Worm (Caenorhabditis elegans): ENCODE measurements around the gene col-8.

Gene col-8

DNA sequence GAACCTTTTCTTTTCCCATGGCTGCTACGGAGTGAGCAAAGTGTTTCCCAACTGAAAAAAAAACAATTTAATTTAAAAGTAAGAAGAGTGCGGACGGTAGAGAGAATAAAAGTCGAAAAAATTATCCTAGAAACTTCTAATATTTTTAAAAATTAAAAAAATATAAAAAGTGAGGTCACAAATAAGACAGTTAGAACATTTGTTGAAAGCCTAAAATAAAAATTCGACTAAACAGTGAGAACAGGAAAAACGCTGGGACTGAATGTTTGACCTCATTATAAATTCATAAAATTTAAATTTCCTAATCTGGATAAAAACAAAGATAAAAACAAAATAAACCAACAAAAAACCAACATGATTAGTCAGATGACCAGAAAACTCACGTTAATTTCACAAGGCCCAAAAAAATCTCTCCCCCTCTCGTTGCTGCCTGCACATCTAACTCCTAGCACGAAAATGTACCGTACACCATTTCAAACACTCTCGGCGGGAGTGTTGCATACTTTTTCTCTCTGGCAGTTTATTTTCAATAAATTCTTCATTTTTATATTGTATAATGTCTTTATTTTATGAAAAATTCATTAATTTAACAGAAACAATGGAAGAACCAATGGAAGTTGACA is 48.6 kb downstream of the col-8 start, which contains the start of the genes eef-1A.1 and rfc-4 (continued):
- TF ChIP-seq unc-130 (tag; optimal IDR thresholded peaks at IDR 0.05) (peak; percentile 95), zip-4 (GFP tag; optimal IDR thresholded peaks at IDR 0.05) (peak; percentile 86), fkh-10 (GFP tag; optimal IDR thresholded peaks at IDR 0.05) (peak; percentile 92), lir-3 (tag; optimal IDR thresholded peaks at IDR 0.05; ENCODE audit: poor library complexity) (peak; percentile 91), elt-3 (tag; optimal IDR thresholded peaks at IDR 0.05) (peak; percentile 80 to 100 (median 92)), fos-1 (tag; optimal IDR thresholded peaks at IDR 0.05) (peak; percentile 95), unc-62 (GFP tag; optimal IDR thresholded peaks at IDR 0.05) (peak; percentile 53), mep-1 (tag; optimal IDR thresholded peaks at IDR 0.05) (peak; percentile 99), zag-1 (tag; optimal IDR thresholded peaks at IDR 0.05) (peak; percentile 81), ces-1 (GFP tag; optimal IDR thresholded peaks at IDR 0.05) (no peak), efl-1 (optimal IDR thresholded peaks at IDR 0.05) (peak; percentile 98), efl-1 (GFP tag; optimal IDR thresholded peaks at IDR 0.05 in 1 of 2) (peak; percentile 94 to 99), F16B12.6 (tag; optimal IDR thresholded peaks at IDR 0.05) (peak; percentile 77), skn-1 (tag; optimal IDR thresholded peaks at IDR 0.05) (peak; percentile 98), ceh-82 (tag; optimal IDR thresholded peaks at IDR 0.05) (peak; percentile 94 to 98 (median 96)), blmp-1 (tag; optimal IDR thresholded peaks at IDR 0.05) (peak; percentile 92), nhr-76 (tag; optimal IDR thresholded peaks at IDR 0.05) (no peak), nhr-19 (GFP tag; conservative IDR thresholded peaks at IDR 0.05) (peak; percentile 98), nhr-237 (tag; optimal IDR thresholded peaks at IDR 0.05) (peak; percentile 97), fkh-8 (tag; optimal IDR thresholded peaks at IDR 0.05) (peak; percentile 98), mab-9 (GFP tag; IDR thresholded peaks at IDR 0.05) (peak; percentile 80), lin-13 (GFP tag; optimal IDR thresholded peaks at IDR 0.05) (peak; percentile 97), ets-5 (GFP tag; IDR thresholded peaks at IDR 0.05) (no peak), nhr-20 (tag; optimal IDR thresholded peaks at IDR 0.05) (peak; percentile 98), nhr-47 (tag; optimal IDR thresholded peaks at IDR 0.05) (peak; percentile 97), xbp-1 (tag; optimal IDR thresholded peaks at IDR 0.05) (peak; percentile 97), efl-3 (GFP tag; optimal IDR thresholded peaks at IDR 0.05) (peak; percentile 38), nhr-12 (tag; optimal IDR thresholded peaks at IDR 0.05) (no peak), ceh-63 (GFP tag; optimal IDR thresholded peaks at IDR 0.05) (peak; percentile 11), nhr-90 (tag; optimal IDR thresholded peaks at IDR 0.05; ENCODE audit: poor library complexity) (peak; percentile 97), dpl-1 (GFP tag; optimal IDR thresholded peaks at IDR 0.05) (peak; percentile 96 to 98 (median 97)), pag-3 (tag; optimal IDR thresholded peaks at IDR 0.05; ENCODE audit: borderline replicate concordance, insufficient read depth) (peak; percentile 78), vab-15 (tag; optimal IDR thresholded peaks at IDR 0.05) (peak; percentile 81), grh-1 (GFP tag; IDR thresholded peaks at IDR 0.05) (peak; percentile 92), fkh-4 (tag; optimal IDR thresholded peaks at IDR 0.05; ENCODE audit: borderline replicate concordance) (peak; percentile 27), swsn-7 (tag; optimal IDR thresholded peaks at IDR 0.05) (peak; percentile 97), dsc-1 (tag; optimal IDR thresholded peaks at IDR 0.05) (peak; percentile 98), rnt-1 (tag; optimal IDR thresholded peaks at IDR 0.05) (peak; percentile 96), C04F5.9 (tag; optimal IDR thresholded peaks at IDR 0.05) (peak; percentile 99), ceh-8 (GFP tag; optimal IDR thresholded peaks at IDR 0.05) (peak; percentile 95), hlh-17 (GFP tag; optimal IDR thresholded peaks at IDR 0.05; ENCODE audit: borderline replicate concordance) (no peak), hlh-4 (tag; optimal IDR thresholded peaks at IDR 0.05) (no peak), ama-1 (optimal IDR thresholded peaks at IDR 0.05) (peak; percentile 82), C16A3.4 (tag; optimal IDR thresholded peaks at IDR 0.05) (peak; percentile 99), lin-35 (GFP tag; optimal IDR thresholded peaks at IDR 0.05) (peak; percentile 97 to 99), nhr-84 (tag; optimal IDR thresholded peaks at IDR 0.05) (peak; percentile 57), nhr-11 (tag; optimal IDR thresholded peaks at IDR 0.05) (peak; percentile 90), tbx-2 (tag; optimal IDR thresholded peaks at IDR 0.05) (peak; percentile 97), sup-37 (GFP tag; optimal IDR thresholded peaks at IDR 0.05) (peak; percentile 54), egl-13 (tag; optimal IDR thresholded peaks at IDR 0.05) (peak; percentile 92)

Data from whole organism, L1 larva.